Fruit fly (Drosophila melanogaster) whole organism: ENCODE results near the gene Tlk.

Source experiments
- CG8478 ChIP-seq: fragments of >200 bp; optimal IDR thresholded peaks from 2 replicates; lab custom pipeline; 2018; ENCODE audit warnings: inconsistent platforms
- Dll ChIP-seq: fragments of >200 bp; optimal IDR thresholded peaks from 2 replicates; lab custom pipeline; 2017
- EcR ChIP-seq, 2 experiments: fragments of >200 bp; optimal IDR thresholded peaks; 2 replicates each; lab custom pipeline; 2017; ENCODE audit warnings: missing biosample characterization in 2 of 2, missing genetic modification characterization in 2 of 2, missing genetic modification reagents in 2 of 2
- pan ChIP-seq: fragments of >200 bp; optimal IDR thresholded peaks from 2 replicates; lab custom pipeline; 2017
- psq ChIP-seq: fragments of >200 bp; optimal IDR thresholded peaks from 2 replicates; lab custom pipeline; 2017
- usp ChIP-seq: fragments of >200 bp; optimal IDR thresholded peaks from 2 replicates; lab custom pipeline; 2017; ENCODE audit warnings: missing biosample characterization, missing genetic modification characterization, mixed read lengths

The Tlk gene

DNA sequence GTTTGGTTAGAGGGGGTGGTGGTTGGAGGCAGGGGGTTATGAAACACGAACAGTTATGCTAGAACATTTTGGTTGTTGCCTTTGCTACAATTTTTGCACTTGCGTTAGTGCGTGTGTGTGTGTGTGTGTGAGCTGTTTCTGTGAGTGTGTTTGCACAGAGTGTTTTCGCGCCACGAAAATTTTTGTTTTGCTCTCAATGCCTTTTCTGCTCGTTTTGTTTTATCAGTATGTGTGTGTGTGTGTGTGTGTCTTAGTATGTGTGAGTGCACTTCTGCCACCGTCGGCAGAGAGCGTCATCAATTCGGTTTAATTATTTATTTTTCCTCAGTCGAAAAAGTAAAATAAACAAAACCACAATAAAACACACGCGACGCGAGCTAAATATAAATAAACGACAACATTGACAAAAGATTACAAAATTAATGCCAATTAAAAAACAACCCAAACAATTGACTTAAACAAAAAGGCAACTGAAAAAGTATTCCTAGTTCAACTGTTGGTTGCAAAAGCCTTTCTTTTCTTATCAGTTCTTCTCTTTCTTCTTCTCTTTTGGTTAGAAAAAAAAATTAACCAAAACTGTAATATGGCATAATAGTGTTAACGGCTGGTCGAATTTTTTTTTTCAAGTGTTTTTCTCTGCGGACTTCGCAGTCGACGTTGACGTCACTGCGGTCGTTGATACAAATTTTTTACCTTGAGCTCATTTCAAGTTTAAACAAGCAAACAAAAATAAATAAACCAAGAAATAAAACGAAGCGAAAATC is 41.7 kb downstream of the Tlk start:
- no peak for TF ChIP-seq pan
- no peak for TF ChIP-seq EcR (GFP tag; optimal IDR thresholded peaks at IDR 0.05; lab: Kevin White, UChicago)
- TF ChIP-seq CG8478 (lab: Kevin White, UChicago), result no peak
- TF ChIP-seq Dll, result no peak
- no peak for TF ChIP-seq psq (lab: Kevin White, UChicago)
- no peak for TF ChIP-seq usp (GFP tag; lab: Kevin White, UChicago)

DNA sequence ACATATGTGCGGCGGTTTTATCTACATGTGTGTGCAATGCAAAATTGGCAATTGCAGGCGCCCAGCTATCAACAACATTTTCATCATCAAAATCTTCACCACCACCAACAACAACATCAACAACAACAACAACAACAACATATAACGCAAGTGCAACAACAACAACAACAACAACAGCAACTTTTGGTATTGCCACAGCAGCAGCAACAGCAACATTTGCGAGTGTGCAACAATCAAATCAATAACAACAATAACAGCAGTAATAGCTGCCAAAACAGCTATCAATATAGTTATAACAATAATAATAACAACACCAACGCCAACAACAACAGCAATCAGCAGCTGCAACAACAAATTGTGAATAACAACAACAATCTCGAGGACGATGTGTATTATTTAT is 42.6 kb downstream of the Tlk start:
- TF ChIP-seq pan (no peak), EcR (GFP tag; optimal IDR thresholded peaks at IDR 0.05; lab: Kevin White, UChicago) (no peak), Dll (no peak), psq (lab: Kevin White, UChicago) (no peak), CG8478 (lab: Kevin White, UChicago) (no peak), usp (GFP tag; lab: Kevin White, UChicago) (no peak)

DNA sequence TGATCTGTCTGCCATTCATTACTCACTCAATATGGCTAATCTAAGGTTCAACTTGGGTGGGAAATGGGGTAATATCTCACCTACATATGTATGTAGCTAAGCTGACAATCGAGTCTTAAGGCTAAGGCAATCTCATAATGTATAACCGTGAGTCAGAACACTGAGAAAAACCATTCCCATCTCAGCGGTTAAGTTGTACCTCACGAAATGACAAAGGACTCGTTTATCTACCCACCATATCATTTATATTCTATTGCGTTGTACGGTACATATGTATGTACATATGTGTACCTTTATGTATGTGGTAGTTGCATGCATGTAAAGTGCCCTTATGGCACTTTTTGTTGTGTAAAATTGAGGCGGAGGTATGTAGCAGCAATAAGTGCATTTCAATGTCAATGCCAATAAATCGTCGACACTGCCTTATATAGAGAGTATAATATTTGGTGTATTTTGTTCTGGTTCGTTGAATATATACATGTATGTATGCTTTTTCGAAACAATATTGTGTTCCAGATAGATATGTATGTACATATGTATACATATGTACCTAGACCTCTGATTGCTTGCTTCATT is 43.2 kb downstream of the Tlk start:
- TF ChIP-seq CG8478 (lab: Kevin White, UChicago) (no peak), usp (GFP tag; lab: Kevin White, UChicago) (no peak), Dll (no peak)

DNA sequence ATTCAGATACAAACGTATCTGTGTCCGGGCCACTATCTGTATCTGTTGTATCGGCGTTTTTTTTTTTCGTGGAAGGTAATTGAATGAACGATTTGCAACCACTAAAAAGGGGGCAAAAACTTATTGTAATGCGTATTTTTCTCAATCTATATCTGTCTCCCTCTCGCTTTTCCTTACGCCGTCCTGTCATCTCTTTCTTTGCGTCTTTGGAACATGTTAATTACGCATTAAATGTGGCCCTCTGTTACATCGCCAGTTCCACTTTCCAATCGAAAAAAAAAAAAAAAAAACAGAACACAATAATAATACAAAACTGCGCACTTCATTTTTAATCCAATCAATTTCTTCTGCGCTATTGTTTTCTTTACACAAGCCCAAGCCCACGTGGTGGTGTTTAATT is 44.4 kb downstream of the Tlk start:
- no peak for TF ChIP-seq psq (lab: Kevin White, UChicago)
- no peak for TF ChIP-seq usp (GFP tag; lab: Kevin White, UChicago)
- TF ChIP-seq CG8478 (lab: Kevin White, UChicago), result no peak
- no peak for TF ChIP-seq EcR (GFP tag; optimal IDR thresholded peaks at IDR 0.05; lab: Kevin White, UChicago)
- no peak for TF ChIP-seq pan
- no peak for TF ChIP-seq Dll

DNA sequence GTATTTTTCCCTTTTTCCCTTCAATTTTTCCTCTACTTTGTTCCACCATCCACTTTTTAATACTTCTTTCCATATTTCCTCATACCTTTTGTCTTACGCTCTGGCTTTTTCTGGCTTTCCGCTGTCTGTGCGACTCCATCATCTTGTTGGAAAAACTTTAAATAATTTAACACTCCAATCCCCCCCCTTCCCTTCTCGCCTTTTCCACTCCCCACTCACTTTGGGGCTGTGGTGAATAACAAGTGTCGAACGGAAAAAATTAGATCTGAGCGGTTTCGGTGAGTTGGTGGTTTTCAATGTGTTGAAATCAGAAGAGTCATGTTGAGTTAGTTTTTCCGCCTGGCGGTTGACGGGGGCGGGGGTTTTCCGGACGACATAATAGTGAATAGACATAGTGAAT is 47.3 kb downstream of the Tlk start:
- TF ChIP-seq psq (lab: Kevin White, UChicago) (no peak), usp (GFP tag; lab: Kevin White, UChicago) (no peak), EcR (GFP tag; optimal IDR thresholded peaks at IDR 0.05; lab: Kevin White, UChicago) (no peak), Dll (no peak), CG8478 (lab: Kevin White, UChicago) (no peak), pan (no peak)

DNA sequence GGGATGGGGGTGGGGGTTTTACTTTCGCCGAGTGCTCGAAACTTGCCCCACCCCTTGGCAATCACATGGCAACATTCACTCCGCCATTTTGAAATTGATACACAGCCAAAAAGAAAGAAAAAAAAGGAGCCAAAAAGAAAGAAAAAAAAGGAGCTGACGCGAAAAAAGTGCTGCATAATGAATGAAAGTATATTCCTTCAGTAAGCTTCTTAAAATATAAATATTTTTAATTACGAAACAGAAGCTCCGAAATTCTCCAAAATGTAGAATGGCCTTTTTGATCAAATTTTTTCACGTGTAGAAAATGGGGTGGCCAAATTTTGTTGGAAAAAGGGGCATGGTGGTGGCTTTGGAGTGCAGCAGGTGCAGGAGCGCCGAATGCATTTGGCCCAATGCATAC is 48.4 kb downstream of the Tlk start:
- no peak for TF ChIP-seq Dll
- TF ChIP-seq psq (lab: Kevin White, UChicago), result no peak
- TF ChIP-seq EcR (GFP tag; optimal IDR thresholded peaks at IDR 0.05; lab: Kevin White, UChicago), result no peak
- no peak for TF ChIP-seq usp (GFP tag; lab: Kevin White, UChicago)
- TF ChIP-seq pan, result no peak
- TF ChIP-seq CG8478 (lab: Kevin White, UChicago), result no peak

DNA sequence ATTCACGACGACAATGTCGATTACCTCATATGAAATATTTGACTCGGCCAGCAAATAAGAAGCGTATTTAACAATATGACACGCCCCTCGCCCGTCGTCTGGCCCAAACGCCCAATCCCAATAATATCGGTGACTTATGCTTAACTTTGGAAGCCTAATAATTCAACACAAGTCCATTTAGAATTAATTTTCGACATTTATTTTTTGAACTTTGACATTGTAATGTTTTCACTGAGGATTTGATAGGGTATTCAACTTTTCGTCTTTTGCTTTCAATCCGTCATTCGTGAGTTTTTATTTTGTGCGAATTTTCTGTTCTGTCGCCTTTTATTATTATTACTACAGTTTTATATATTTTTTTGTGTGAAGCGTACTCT is 52.6 kb downstream of the Tlk start:
- no peak for TF ChIP-seq Dll
- TF ChIP-seq usp (GFP tag; lab: Kevin White, UChicago), result no peak
- no peak for TF ChIP-seq CG8478 (lab: Kevin White, UChicago)
- no peak for TF ChIP-seq psq (lab: Kevin White, UChicago)
- TF ChIP-seq pan, result no peak
- no peak for TF ChIP-seq EcR (GFP tag; optimal IDR thresholded peaks at IDR 0.05; lab: Kevin White, UChicago)

DNA sequence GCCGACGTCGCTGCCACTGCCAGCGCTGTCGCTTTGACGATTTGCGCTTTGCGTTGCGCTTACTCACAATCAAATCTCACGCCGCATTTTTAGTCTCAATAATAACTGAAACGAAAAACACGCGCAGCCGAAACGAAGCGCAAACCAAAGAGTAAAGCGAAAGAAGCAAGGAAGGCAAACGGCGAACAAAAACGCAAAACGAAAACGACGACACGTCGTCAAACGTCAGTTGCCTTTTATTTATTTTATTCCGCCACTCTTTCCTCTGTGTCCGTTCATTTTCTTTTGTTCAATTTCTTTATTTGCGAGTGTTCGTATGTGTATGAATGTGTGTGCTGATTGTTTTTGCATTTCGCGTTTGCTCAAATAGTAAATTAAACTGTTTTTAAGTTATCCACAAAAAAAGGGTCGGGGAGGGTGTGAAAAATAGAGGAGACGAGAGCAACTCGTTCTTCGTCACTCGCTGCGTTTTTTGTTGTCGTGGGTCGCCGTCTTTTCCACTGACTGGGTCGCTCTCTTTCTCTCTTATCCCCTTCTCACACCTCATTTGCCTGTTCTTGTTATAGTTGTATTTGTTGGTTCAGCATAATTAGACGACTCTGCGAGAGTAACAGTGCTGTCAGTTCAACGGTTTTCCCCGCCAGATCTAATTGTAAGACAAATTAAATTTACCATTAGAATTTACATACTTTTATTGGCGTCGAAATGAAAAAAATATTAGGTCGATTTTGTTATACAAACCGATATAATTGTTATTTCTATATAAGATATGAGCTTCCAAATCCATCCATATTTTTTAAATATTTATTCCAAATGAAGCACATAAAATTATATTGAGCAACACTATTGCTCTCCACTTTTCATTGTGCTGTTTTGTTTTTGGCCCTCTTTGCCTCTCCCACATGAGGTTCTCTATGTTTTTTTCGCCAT is 53.3 kb downstream of the Tlk start:
- TF ChIP-seq Dll (no peak), psq (lab: Kevin White, UChicago) (no peak), EcR (GFP tag; optimal IDR thresholded peaks at IDR 0.05; lab: Kevin White, UChicago) (no peak), CG8478 (lab: Kevin White, UChicago) (no peak), usp (GFP tag; lab: Kevin White, UChicago) (no peak), pan (no peak)

DNA sequence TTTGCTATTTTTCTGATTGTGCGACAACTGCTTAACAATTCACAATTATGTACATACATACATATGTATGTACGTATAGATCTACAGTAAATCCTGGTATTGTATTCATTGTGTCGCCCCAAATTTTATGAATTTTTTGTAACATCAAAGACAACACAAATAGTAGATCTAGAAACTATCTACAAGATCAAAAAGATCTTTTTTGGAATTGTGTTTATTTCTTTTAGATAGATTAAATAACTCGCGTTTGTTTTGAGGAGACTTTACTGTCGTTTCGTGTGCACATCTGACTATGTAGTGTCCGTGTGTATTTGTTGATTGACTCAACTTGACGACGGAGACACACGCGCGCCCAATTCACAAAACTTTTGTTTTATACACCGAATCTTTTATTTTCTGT is 54.5 kb downstream of the Tlk start:
- no peak for TF ChIP-seq psq (lab: Kevin White, UChicago)
- TF ChIP-seq usp (GFP tag; lab: Kevin White, UChicago), result no peak
- TF ChIP-seq CG8478 (lab: Kevin White, UChicago), result no peak
- TF ChIP-seq EcR (GFP tag; optimal IDR thresholded peaks at IDR 0.05; lab: Kevin White, UChicago), result no peak
- no peak for TF ChIP-seq pan
- no peak for TF ChIP-seq Dll

DNA sequence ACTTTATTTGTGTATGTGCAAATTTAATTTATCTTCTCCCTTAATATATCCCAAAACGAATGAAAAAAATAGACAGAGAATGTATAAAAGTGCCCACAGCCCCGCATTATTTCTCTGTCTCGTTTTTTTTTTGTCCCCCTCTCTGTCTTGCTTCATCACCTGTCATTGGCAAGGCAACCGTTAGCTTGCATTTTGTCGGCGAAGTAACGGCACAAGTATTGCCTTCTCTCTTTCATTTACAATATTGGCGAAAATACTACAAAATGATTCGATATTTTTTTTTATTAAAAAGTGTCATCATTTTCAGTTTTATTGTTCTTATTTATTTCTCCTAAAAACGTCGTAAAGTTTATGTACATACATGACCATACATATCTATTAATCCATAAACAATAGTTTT is 55.3 kb downstream of the Tlk start:
- TF ChIP-seq EcR (GFP tag; optimal IDR thresholded peaks at IDR 0.05; lab: Kevin White, UChicago), result no peak
- no peak for TF ChIP-seq Dll
- no peak for TF ChIP-seq CG8478 (lab: Kevin White, UChicago)
- TF ChIP-seq usp (GFP tag; lab: Kevin White, UChicago), result no peak
- no peak for TF ChIP-seq psq (lab: Kevin White, UChicago)
- no peak for TF ChIP-seq pan

DNA sequence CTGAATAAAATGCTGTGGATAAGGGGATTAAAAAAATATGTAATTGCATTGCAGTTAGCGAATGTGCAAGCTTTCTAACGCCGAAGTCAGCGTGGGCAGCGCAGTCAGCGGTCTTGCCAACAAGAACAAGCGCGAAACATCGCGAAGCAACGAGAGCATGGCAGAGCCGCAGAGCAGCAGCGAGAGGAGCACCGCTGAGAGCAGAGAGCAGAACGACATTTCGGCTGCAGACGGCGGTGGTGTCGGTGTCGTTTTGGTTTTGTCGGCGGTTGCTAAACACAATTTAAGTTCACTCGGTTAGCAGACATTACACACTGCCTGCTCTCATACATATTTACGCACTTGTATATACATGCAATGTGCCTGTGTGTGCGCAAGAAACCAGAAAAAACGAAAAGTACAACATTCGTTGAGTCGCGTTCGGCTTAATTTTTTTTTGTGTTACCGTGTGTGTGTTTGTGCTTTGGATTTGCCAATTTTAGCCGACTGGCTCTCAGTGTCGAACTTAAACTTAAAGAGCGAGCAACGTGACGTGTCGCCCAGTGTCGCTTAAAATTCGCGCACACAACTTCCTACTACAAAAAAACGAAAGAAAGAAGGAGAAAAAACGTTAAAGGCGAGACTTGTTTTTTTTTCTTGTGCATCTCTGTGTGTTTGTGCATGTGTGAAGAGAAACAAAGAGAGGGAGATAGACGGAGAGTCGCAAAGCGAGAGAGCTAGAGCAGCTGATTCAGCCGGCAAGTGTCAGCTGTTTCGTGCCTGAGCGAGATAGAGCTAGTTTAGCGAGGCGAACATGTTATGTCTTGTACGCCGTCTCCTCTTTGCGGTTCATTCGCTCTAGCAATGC is 56.2 kb downstream of the Tlk start:
- TF ChIP-seq Dll (no peak), pan (no peak), CG8478 (lab: Kevin White, UChicago) (no peak), usp (GFP tag; lab: Kevin White, UChicago) (no peak), psq (lab: Kevin White, UChicago) (no peak), EcR (GFP tag; optimal IDR thresholded peaks at IDR 0.05; lab: Kevin White, UChicago) (no peak)
